Worm (Caenorhabditis elegans): Measurements from ENCODE around the gene wago-5.

- TF ChIP-seq med-1 (GFP tag; optimal IDR thresholded peaks at IDR 0.05; ENCODE audit: insufficient read depth): no peak
- no peak for TF ChIP-seq tab-1 (GFP tag; IDR thresholded peaks at IDR 0.05)
- TF ChIP-seq flt-1 (GFP tag; IDR thresholded peaks at IDR 0.05): no peak
- no peak for TF ChIP-seq ztf-23 (GFP tag; IDR thresholded peaks at IDR 0.05)
Measured at ce11 chrII:5838453-5838852, 23.2 kb upstream of the wago-5 start, which contains the start of gene ZK1248.15.
